Worm (Caenorhabditis elegans) whole organism, L4/young adult: Measurements from ENCODE around the gene ftr-1.

Experiments used
- W03F9.2 ChIP-seq: fragments of 150-350 bp; optimal IDR thresholded peaks from 2 replicates; lab custom pipeline; 2014; ENCODE audit warnings: missing biosample characterization, missing genetic modification characterization
- dao-5 ChIP-seq: sonication (generic microtip); optimal IDR thresholded peaks from 2 replicates; lab custom pipeline; 2016; ENCODE audit warnings: missing genotype, missing genetic modification characterization, moderate library complexity, missing compliant biosample characterization
- him-1 ChIP-seq: sonication (generic microtip); optimal IDR thresholded peaks from 2 replicates; lab custom pipeline; 2016; ENCODE audit warnings: missing genotype, missing genetic modification reagents, missing genetic modification characterization, missing compliant biosample characterization

ftr-1 gene

DNA sequence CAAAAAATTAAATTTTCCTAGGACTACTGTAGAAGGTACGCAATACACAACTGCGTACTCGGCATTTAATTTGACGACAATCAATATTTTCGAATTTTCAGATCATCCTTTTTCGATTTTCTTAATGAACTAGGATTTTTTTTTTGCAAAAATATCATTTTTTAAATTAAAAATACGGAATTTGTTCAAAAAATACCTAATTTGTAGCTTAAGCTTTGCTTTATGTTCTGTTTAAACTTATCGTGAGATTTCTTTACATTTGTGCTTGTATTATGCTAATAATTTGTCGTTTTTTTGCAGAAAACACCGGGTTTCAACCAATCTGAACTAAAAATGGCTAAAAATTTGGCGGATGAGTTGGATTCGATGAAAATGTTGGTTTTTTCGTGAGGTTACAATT lies at the start of gene ftr-1:
Gene ftr-1 (plus strand): TSS at position 301 of the 400 bp plus-strand sequence.
- TF ChIP-seq W03F9.2 (tag; lab: Kevin White, UChicago) (no peak), dao-5 (tag; lab: Kevin White, UChicago) (no peak), him-1 (no peak)

- TF ChIP-seq dao-5 (tag; lab: Kevin White, UChicago), result no peak
- no peak for TF ChIP-seq him-1
- TF ChIP-seq W03F9.2 (tag; lab: Kevin White, UChicago), result no peak
Measured at ce11 chrV:20147662-20148245, 49.0 kb upstream of the ftr-1 start, which contains the start of gene Y113G7A.13. Gene Y113G7A.13, plus strand, starts transcription at chrV:20148195.

ce11 chrV:20151432-20151831 lies 45.3 kb upstream of the ftr-1 start, which contains the start of gene F19B2.7:
Gene F19B2.7, plus strand, starts transcription at chrV:20151732.
- TF ChIP-seq him-1, result no peak
- no peak for TF ChIP-seq dao-5 (tag; lab: Kevin White, UChicago)
- no peak for TF ChIP-seq W03F9.2 (tag; lab: Kevin White, UChicago)

DNA sequence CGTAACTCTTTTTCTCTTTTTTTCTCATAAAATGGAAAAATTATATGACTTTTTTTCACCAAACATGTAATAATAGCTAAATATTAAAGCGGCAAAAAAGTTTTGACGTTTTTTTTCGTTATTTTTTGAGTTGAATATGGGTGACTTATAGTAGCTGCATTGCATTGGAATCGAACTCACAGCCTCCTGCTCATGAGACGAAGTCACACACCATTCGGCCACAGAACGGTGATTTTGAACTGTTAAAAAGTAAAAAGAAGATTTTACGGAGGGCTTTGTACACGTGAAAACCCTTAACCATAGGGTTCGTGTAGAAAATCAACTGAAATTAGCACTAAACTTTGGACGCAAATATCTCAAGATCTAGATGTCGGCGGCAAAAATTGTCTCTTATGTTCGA lies 44.9 kb upstream of the ftr-1 start:
- TF ChIP-seq W03F9.2 (tag; lab: Kevin White, UChicago), result no peak

- TF ChIP-seq W03F9.2 (tag; lab: Kevin White, UChicago) (no peak), dao-5 (tag; lab: Kevin White, UChicago) (no peak), him-1 (no peak)
Measured at ce11 chrV:20158223-20158622, 38.5 kb upstream of the ftr-1 start, which contains the start of gene F19B2.6. Gene F19B2.6, plus strand, starts transcription at chrV:20158523.

DNA sequence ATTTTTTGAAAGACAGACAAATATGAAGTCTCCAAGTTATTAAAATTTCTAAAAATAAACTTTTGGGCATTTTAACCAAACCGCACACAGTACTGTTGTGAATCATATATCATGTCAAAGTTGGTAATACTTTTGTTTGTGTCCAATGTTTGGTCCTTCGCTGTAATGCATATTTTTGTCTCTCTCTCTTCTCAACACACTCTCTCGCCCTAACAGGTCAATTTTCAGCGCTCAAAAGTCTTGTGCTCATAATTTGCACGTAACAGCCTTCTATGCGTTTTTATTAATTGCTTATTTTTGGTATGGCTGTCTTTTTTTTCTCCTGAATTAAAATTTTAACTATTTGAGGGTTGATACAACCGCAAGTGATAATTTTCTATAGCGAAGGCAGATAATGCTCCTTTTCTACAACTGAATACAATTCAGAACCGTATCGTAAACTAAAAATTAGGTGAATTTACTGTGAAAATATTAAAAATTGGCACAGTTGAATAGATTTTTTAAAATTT lies 34.9 kb upstream of the ftr-1 start:
- TF ChIP-seq dao-5 (tag; lab: Kevin White, UChicago), result no peak
- no peak for TF ChIP-seq W03F9.2 (tag; lab: Kevin White, UChicago)
- TF ChIP-seq him-1, result no peak

DNA sequence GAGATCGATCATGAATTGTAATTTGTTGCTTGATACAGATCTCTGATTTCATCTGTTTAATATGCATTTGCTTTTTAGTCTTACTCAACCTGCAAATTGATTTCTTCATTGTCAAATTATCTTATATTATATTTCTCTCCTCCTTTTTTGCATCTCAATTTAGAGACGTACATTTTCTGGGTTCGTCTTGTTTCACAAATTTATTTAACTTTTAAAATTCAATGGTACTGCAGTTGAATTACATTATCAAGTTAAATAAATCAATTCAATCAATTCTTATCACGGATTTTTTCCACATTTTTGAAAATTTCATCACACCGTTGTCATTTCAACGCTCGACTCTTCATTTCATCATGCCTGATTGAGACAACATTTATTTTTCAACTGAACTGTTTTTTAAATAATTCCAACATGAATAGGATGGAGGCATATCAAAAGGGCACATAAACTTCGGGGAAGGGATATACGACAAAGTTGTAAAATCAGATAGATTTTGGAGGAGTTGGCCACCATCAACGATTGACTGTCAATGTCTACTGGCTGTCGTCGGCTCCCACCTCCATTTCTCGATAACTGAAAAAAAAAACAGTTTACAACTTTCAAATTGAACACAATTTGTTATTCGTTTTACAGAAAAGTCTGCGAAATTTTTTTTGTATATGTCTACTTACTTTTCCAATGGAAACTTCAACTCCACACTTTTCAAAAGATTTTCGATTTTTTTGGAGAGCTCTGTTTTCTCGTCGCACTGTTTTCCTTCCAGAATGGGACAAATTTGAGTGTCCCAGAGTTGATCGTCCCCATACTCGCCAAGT lies 34.3 kb upstream of the ftr-1 start:
- no peak for TF ChIP-seq W03F9.2 (tag; lab: Kevin White, UChicago)
- no peak for TF ChIP-seq him-1
- no peak for TF ChIP-seq dao-5 (tag; lab: Kevin White, UChicago)

ce11 chrV:20163105-20163449 lies 33.7 kb upstream of the ftr-1 start:
- TF ChIP-seq W03F9.2 (tag; lab: Kevin White, UChicago), result no peak
- TF ChIP-seq him-1, result no peak
- TF ChIP-seq dao-5 (tag; lab: Kevin White, UChicago), result no peak

DNA sequence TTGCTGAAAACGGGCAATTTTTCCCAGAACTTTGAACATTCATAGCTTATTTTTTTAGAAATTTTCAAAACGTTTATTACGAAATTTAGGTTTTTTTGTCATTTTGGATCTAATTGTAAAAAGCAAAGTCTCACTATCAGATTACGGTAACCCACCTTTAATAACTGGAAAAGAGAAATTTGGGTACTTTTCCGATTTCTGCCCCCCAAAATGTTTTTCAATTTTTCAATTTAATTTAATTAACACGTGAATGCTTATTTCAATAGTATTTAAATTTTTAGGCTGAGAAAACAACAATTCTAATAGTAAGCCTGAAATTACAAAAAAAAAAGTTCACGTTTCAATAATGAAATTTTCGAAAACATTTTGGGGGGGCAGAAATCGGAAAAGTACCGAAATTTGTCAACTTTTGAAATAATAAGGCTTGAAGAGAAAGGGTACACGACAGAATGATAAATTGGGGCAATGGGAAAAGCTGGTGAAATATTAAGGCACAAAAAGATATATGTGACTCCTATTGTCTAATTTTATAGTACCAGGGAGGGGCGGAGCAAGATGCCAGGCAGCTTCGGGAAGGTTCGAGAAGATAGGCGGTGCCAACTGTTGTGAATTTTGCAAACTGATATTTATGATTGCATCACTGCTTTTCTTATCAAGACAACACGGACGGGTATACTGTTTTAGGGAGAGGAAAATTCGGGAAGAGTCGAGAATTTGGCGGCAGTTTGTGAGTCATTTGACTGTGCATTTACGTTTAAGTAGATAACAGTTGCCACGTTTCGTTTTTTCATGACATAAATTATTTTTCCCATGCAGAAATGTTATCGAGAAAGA lies 32.5 kb upstream of the ftr-1 start, which contains the start of gene F19B2.5:
Gene F19B2.5 (minus strand): TSS at position 107 of the 834 bp plus-strand sequence.
- TF ChIP-seq dao-5 (tag; lab: Kevin White, UChicago) (no peak), W03F9.2 (tag; lab: Kevin White, UChicago) (no peak), him-1 (no peak)

- no peak for TF ChIP-seq dao-5 (tag; lab: Kevin White, UChicago)
- TF ChIP-seq him-1, result no peak
- TF ChIP-seq W03F9.2 (tag; lab: Kevin White, UChicago), result no peak
Measured at ce11 chrV:20165808-20166207, 31.0 kb upstream of the ftr-1 start.

DNA sequence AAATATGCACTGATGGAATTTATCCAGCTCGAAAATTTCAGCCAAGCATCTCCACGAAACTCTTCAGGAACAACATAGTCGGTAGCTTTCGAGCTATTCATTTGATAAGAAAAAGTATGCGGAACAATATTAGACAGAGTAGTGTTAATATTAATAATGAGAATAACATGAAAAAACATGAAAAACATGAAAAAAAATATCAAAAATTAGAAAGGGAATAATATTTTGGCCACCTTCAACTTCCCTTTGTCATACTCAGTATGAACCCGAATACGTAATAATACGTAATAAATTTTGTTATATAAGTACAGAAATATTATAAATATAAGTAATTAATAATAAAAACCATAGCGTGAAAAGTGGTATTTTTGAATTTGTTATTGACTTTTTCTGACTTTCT lies 24.8 kb upstream of the ftr-1 start, which contains the start of gene srw-39:
Gene srw-39 (minus strand): TSS at position 101 of the 400 bp plus-strand sequence.
- TF ChIP-seq W03F9.2 (tag; lab: Kevin White, UChicago) (no peak), dao-5 (tag; lab: Kevin White, UChicago) (no peak), him-1 (no peak)

ce11 chrV:20182311-20182710 lies 14.5 kb upstream of the ftr-1 start:
- TF ChIP-seq him-1 (no peak), W03F9.2 (tag; lab: Kevin White, UChicago) (no peak), dao-5 (tag; lab: Kevin White, UChicago) (no peak)

ce11 chrV:20186579-20186978 lies 10.2 kb upstream of the ftr-1 start, which contains the start of gene srz-16:
Gene srz-16, minus strand, starts transcription at chrV:20186679.
- no peak for TF ChIP-seq W03F9.2 (tag; lab: Kevin White, UChicago)
- TF ChIP-seq dao-5 (tag; lab: Kevin White, UChicago), result no peak
- no peak for TF ChIP-seq him-1
